Fruit fly (Drosophila melanogaster) ovary, adult (tissue): ENCODE data around the gene CG2310.

ENCODE experiments used
- CG17801 ChIP-seq: fragments of 200-800 bp; optimal IDR thresholded peaks from 2 replicates; lab custom pipeline; 2019; ENCODE audit warnings: missing biosample characterization, mild to moderate bottlenecking, missing genetic modification characterization, moderate library complexity; ENCODE audit not compliant: partially characterized antibody

CG2310 gene

dm6 chr3R:29508551-29509266, 15.4 kb upstream of the CG2310 start:
- no peak for TF ChIP-seq CG17801

dm6 chr3R:29506581-29506980, 13.3 kb upstream of the CG2310 start:
- no peak for TF ChIP-seq CG17801

- TF ChIP-seq CG17801: no peak
Observed at dm6 chr3R:29503406-29504116, 10.2 kb upstream of the CG2310 start, which contains the start of gene Trc8. TSS of gene Trc8 (minus strand) at chr3R:29503797.

- TF ChIP-seq CG17801: no peak
Observed at dm6 chr3R:29502978-29503377, 9.7 kb upstream of the CG2310 start.

dm6 chr3R:29496315-29496714, 3.0 kb upstream of the CG2310 start:
- TF ChIP-seq CG17801: no peak

- TF ChIP-seq CG17801: no peak
Observed at dm6 chr3R:29495815-29496214, 2.5 kb upstream of the CG2310 start.

dm6 chr3R:29494482-29494881, 1.2 kb upstream of the CG2310 start, which contains the start of gene FipoQ:
TSS of gene FipoQ (plus strand) at chr3R:29494782.
- TF ChIP-seq CG17801: no peak

dm6 chr3R:29490912-29491311, 2.4 kb downstream of the CG2310 start, which contains the start of gene Spase12:
TSS of gene Spase12 (minus strand) at chr3R:29491150.
- peak; percentile 10 for TF ChIP-seq CG17801

dm6 chr3R:29489209-29489608, 4.1 kb downstream of the CG2310 start, which contains the start of the genes CG2321 and CG2006:
TSS of gene CG2321 (minus strand) at chr3R:29489265.
TSS of gene CG2006 (plus strand) at chr3R:29489468.
- peak; percentile 56 for TF ChIP-seq CG17801

dm6 chr3R:29479922-29480321, 13.4 kb downstream of the CG2310 start:
- TF ChIP-seq CG17801: no peak

dm6 chr3R:29478952-29479538, 14.3 kb downstream of the CG2310 start:
- TF ChIP-seq CG17801: peak; percentile 88

dm6 chr3R:29470122-29470521, 23.2 kb downstream of the CG2310 start:
- TF ChIP-seq CG17801: no peak

- no peak for TF ChIP-seq CG17801
Observed at dm6 chr3R:29466759-29467158, 26.6 kb downstream of the CG2310 start.

dm6 chr3R:29461846-29462245, 31.5 kb downstream of the CG2310 start:
- TF ChIP-seq CG17801: no peak

- TF ChIP-seq CG17801: no peak
Observed at dm6 chr3R:29461069-29461468, 32.2 kb downstream of the CG2310 start.

- TF ChIP-seq CG17801: peak; percentile 54
Observed at dm6 chr3R:29460225-29460927, 32.9 kb downstream of the CG2310 start.

dm6 chr3R:29458689-29459136, 34.6 kb downstream of the CG2310 start:
- no peak for TF ChIP-seq CG17801
